Fruit fly (Drosophila melanogaster) whole organism, prepupa: ENCODE data around the gene CG14223.

Experiments used
- Blimp-1 ChIP-seq: fragments of 200-800 bp; sonication (Bioruptor generic); optimal IDR thresholded peaks from 3 replicates; lab custom pipeline; 2017; ENCODE audit warnings: missing biosample characterization, missing genetic modification characterization, mild to moderate bottlenecking, moderate library complexity, missing genetic modification reagents
- CG10631 ChIP-seq: fragments of 200-800 bp; sonication (Bioruptor generic); optimal IDR thresholded peaks from 2 replicates; lab custom pipeline; 2016; ENCODE audit warnings: missing biosample characterization, missing genetic modification characterization
- CG10669 ChIP-seq: fragments of 200-800 bp; sonication (Bioruptor generic); optimal IDR thresholded peaks from 3 replicates; lab custom pipeline; 2018; ENCODE audit warnings: missing biosample characterization, mild to moderate bottlenecking, missing genetic modification characterization, moderate library complexity
- CG11294 ChIP-seq: fragments of 200-800 bp; sonication (Bioruptor generic); IDR thresholded peaks from 2 replicates; pipeline ENCODE4 v1.3.6; 2022; ENCODE audit warnings: missing biosample characterization, missing genetic modification characterization
- CG11762 ChIP-seq: fragments of 200-800 bp; sonication (Bioruptor generic); optimal IDR thresholded peaks from 3 replicates; lab custom pipeline; 2016; ENCODE audit warnings: missing biosample characterization, missing genetic modification characterization; ENCODE audit not compliant: insufficient read depth
- CG15336 ChIP-seq: fragments of 200-800 bp; sonication (Bioruptor generic); IDR thresholded peaks from 2 replicates; pipeline ENCODE4 v1.3.6; 2022; ENCODE audit warnings: missing biosample characterization, missing genetic modification characterization
- CG1621 ChIP-seq: fragments of 200-800 bp; sonication (Bioruptor generic); optimal IDR thresholded peaks from 3 replicates; lab custom pipeline; 2018; ENCODE audit warnings: missing biosample characterization, mild to moderate bottlenecking, missing genetic modification characterization
- CG16779 ChIP-seq: fragments of 200-800 bp; sonication (Bioruptor generic); optimal IDR thresholded peaks from 3 replicates; lab custom pipeline; 2017; ENCODE audit warnings: missing biosample characterization, mild to moderate bottlenecking, missing genetic modification characterization
- CG3032 ChIP-seq: fragments of 200-800 bp; optimal IDR thresholded peaks from 2 replicates; lab custom pipeline; 2019; ENCODE audit warnings: missing biosample characterization, mild to moderate bottlenecking, missing genetic modification characterization, moderate library complexity
- CG32006 ChIP-seq: fragments of 200-800 bp; sonication (Bioruptor generic); optimal IDR thresholded peaks from 3 replicates; lab custom pipeline; 2017; ENCODE audit warnings: missing biosample characterization, mild to moderate bottlenecking, missing genetic modification characterization
- CG34406 ChIP-seq: fragments of 200-800 bp; sonication (Bioruptor generic); optimal IDR thresholded peaks from 3 replicates; lab custom pipeline; 2016; ENCODE audit warnings: missing biosample characterization, missing genetic modification characterization
- CG3919 ChIP-seq: fragments of 200-800 bp; sonication (Bioruptor generic); optimal IDR thresholded peaks from 3 replicates; lab custom pipeline; 2016; ENCODE audit warnings: missing biosample characterization, missing genetic modification characterization
- CG4318 ChIP-seq: fragments of 200-800 bp; sonication (Bioruptor generic); optimal IDR thresholded peaks from 3 replicates; lab custom pipeline; 2017; ENCODE audit warnings: missing biosample characterization, mild to moderate bottlenecking, missing genetic modification characterization
- CG6163 ChIP-seq: fragments of 200-800 bp; sonication (Bioruptor generic); IDR thresholded peaks from 3 replicates; pipeline ENCODE4 v1.3.6; 2022; ENCODE audit warnings: missing biosample characterization, missing genetic modification characterization
- CG6276 ChIP-seq: fragments of 200-800 bp; sonication (Bioruptor generic); optimal IDR thresholded peaks from 2 replicates; lab custom pipeline; 2017; ENCODE audit warnings: missing biosample characterization, mild to moderate bottlenecking, missing genetic modification characterization
- CG6854 ChIP-seq: fragments of 200-800 bp; sonication (Bioruptor generic); optimal IDR thresholded peaks from 2 replicates; lab custom pipeline; 2017; ENCODE audit warnings: missing biosample characterization, mild to moderate bottlenecking, missing genetic modification characterization
- CG8119 ChIP-seq: fragments of 200-800 bp; sonication (Bioruptor generic); IDR thresholded peaks from 3 replicates; pipeline ENCODE4 v1.3.6; 2022; ENCODE audit warnings: missing biosample characterization, missing genetic modification characterization
- CG8319 ChIP-seq: fragments of 200-800 bp; sonication (Bioruptor generic); optimal IDR thresholded peaks from 3 replicates; lab custom pipeline; 2016; ENCODE audit warnings: missing biosample characterization, missing genetic modification characterization
- CG8632 ChIP-seq: fragments of 200-800 bp; sonication (Bioruptor generic); optimal IDR thresholded peaks from 3 replicates; lab custom pipeline; 2016; ENCODE audit warnings: missing biosample characterization, missing genetic modification characterization
- CG9139 ChIP-seq: fragments of 200-800 bp; sonication (Bioruptor generic); optimal IDR thresholded peaks from 3 replicates; lab custom pipeline; 2017; ENCODE audit warnings: missing biosample characterization, mild to moderate bottlenecking, missing genetic modification characterization
- Eip75B ChIP-seq: fragments of 200-800 bp; sonication (Bioruptor generic); optimal IDR thresholded peaks from 3 replicates; lab custom pipeline; 2016; ENCODE audit warnings: missing biosample characterization, missing genetic modification characterization
- Eip78C ChIP-seq: fragments of 200-800 bp; sonication (Bioruptor generic); peaks from one replicate; lab custom pipeline; 2016; ENCODE audit warnings: missing biosample characterization, missing genetic modification characterization
- Ets21C ChIP-seq: fragments of 200-800 bp; sonication (Bioruptor generic); optimal IDR thresholded peaks from 3 replicates; lab custom pipeline; 2016; ENCODE audit warnings: missing biosample characterization, missing genetic modification characterization
- Ets96B ChIP-seq: fragments of 200-800 bp; optimal IDR thresholded peaks from 2 replicates; lab custom pipeline; 2019; ENCODE audit warnings: missing biosample characterization, mild to moderate bottlenecking, missing genetic modification characterization, moderate library complexity
- Gug ChIP-seq: fragments of 200-800 bp; sonication (Bioruptor generic); IDR thresholded peaks from 2 replicates; pipeline ENCODE4 v1.3.6; 2022; ENCODE audit warnings: missing biosample characterization, missing genetic modification characterization
- Hr39 ChIP-seq: fragments of 200-800 bp; sonication (Bioruptor generic); optimal IDR thresholded peaks from 2 replicates; lab custom pipeline; 2016; ENCODE audit warnings: missing biosample characterization, missing genetic modification characterization
- Hr4 ChIP-seq: fragments of 200-800 bp; sonication (Bioruptor generic); optimal IDR thresholded peaks from 3 replicates; lab custom pipeline; 2016; ENCODE audit warnings: missing biosample characterization, missing genetic modification characterization
- Lpt ChIP-seq: fragments of 200-800 bp; sonication (Bioruptor generic); optimal IDR thresholded peaks from 3 replicates; lab custom pipeline; 2016; ENCODE audit warnings: missing biosample characterization, missing genetic modification characterization
- Met ChIP-seq: fragments of 200-800 bp; sonication (Bioruptor generic); optimal IDR thresholded peaks from 3 replicates; lab custom pipeline; 2016; ENCODE audit warnings: missing biosample characterization, missing genetic modification characterization
- OdsH ChIP-seq: fragments of 200-800 bp; sonication (Bioruptor generic); optimal IDR thresholded peaks from 3 replicates; lab custom pipeline; 2016; ENCODE audit warnings: missing biosample characterization, missing genetic modification characterization
- Smox ChIP-seq: fragments of 200-800 bp; sonication (Bioruptor generic); optimal IDR thresholded peaks from 3 replicates; lab custom pipeline; 2016; ENCODE audit warnings: missing biosample characterization, missing genetic modification characterization
- Sox102F ChIP-seq: fragments of 200-800 bp; sonication (Bioruptor generic); optimal IDR thresholded peaks from 2 replicates; lab custom pipeline; 2016; ENCODE audit warnings: missing biosample characterization, mild to moderate bottlenecking, missing genetic modification characterization
- Sox14 ChIP-seq: fragments of 200-800 bp; sonication (Bioruptor generic); optimal IDR thresholded peaks from 3 replicates; lab custom pipeline; 2016; ENCODE audit warnings: missing biosample characterization, missing genetic modification characterization
- Sox15 ChIP-seq: fragments of 200-800 bp; sonication (Bioruptor generic); optimal IDR thresholded peaks from 3 replicates; lab custom pipeline; 2016; ENCODE audit warnings: missing biosample characterization, missing genetic modification characterization
- achi ChIP-seq: fragments of 200-800 bp; sonication (Bioruptor generic); optimal IDR thresholded peaks from 3 replicates; lab custom pipeline; 2016; ENCODE audit warnings: missing biosample characterization, missing genetic modification characterization
- acj6 ChIP-seq: fragments of 200-800 bp; sonication (Bioruptor generic); optimal IDR thresholded peaks from 3 replicates; lab custom pipeline; 2016; ENCODE audit warnings: missing biosample characterization, missing genetic modification characterization
- cyc ChIP-seq: fragments of 200-800 bp; sonication (Bioruptor generic); optimal IDR thresholded peaks from 3 replicates; lab custom pipeline; 2016; ENCODE audit warnings: missing biosample characterization, missing genetic modification characterization
- dac ChIP-seq: fragments of 200-800 bp; sonication (Bioruptor generic); optimal IDR thresholded peaks from 2 replicates; lab custom pipeline; 2017; ENCODE audit warnings: missing biosample characterization, mild to moderate bottlenecking, missing genetic modification characterization
- dsx ChIP-seq: fragments of 200-800 bp; optimal IDR thresholded peaks from 3 replicates; lab custom pipeline; 2019; ENCODE audit warnings: missing biosample characterization, mild to moderate bottlenecking, missing genetic modification characterization, moderate library complexity; ENCODE audit not compliant: poor library complexity, severe bottlenecking
- eg ChIP-seq: fragments of 200-800 bp; sonication (Bioruptor generic); IDR thresholded peaks from 3 replicates; pipeline ENCODE4 v1.3.6; 2022; ENCODE audit warnings: missing biosample characterization, missing genetic modification characterization
- fd59A ChIP-seq: fragments of 200-800 bp; sonication (Bioruptor generic); optimal IDR thresholded peaks from 2 replicates; lab custom pipeline; 2017; ENCODE audit warnings: missing biosample characterization, mild to moderate bottlenecking, missing genetic modification characterization, missing genetic modification reagents
- fd85E ChIP-seq: fragments of 200-800 bp; sonication (Bioruptor generic); optimal IDR thresholded peaks from 3 replicates; lab custom pipeline; 2016; ENCODE audit warnings: missing biosample characterization, missing genetic modification characterization
- fkh ChIP-seq: fragments of 200-800 bp; sonication (Bioruptor generic); optimal IDR thresholded peaks from 3 replicates; lab custom pipeline; 2017; ENCODE audit warnings: missing biosample characterization, mild to moderate bottlenecking, missing genetic modification characterization, moderate library complexity
- net ChIP-seq: fragments of 200-800 bp; sonication (Bioruptor generic); optimal IDR thresholded peaks from 3 replicates; lab custom pipeline; 2016; ENCODE audit warnings: missing biosample characterization, missing genetic modification characterization
- pdm3 ChIP-seq: fragments of 200-800 bp; sonication (Bioruptor generic); optimal IDR thresholded peaks from 3 replicates; lab custom pipeline; 2016; ENCODE audit warnings: missing biosample characterization, missing genetic modification characterization
- salr ChIP-seq, 2 experiments: fragments of 200-800 bp; sonication (Bioruptor generic); optimal IDR thresholded peaks; 3 replicates each; lab custom pipeline; 2016 to 2018; ENCODE audit warnings: missing biosample characterization in 2 of 2, missing genetic modification characterization in 2 of 2, mild to moderate bottlenecking in 1 of 2
- spab ChIP-seq: fragments of 200-800 bp; sonication (Bioruptor generic); optimal IDR thresholded peaks from 2 replicates; lab custom pipeline; 2017; ENCODE audit warnings: missing biosample characterization, mild to moderate bottlenecking, missing genetic modification characterization, missing genetic modification reagents
- ss ChIP-seq, 2 experiments: fragments of 200-800 bp; sonication (Bioruptor generic); optimal IDR thresholded peaks; 2 replicates in 1 of 2; 3 replicates in 1 of 2; lab custom pipeline; 2017 to 2018; ENCODE audit warnings: mild to moderate bottlenecking in 2 of 2, missing biosample characterization in 2 of 2, missing genetic modification characterization in 2 of 2, moderate library complexity in 1 of 2
- svp ChIP-seq: fragments of 200-800 bp; sonication (Bioruptor generic); peaks from one replicate; lab custom pipeline; 2016; ENCODE audit warnings: missing biosample characterization, missing genetic modification characterization
- topi ChIP-seq: fragments of 200-800 bp; sonication (Bioruptor generic); optimal IDR thresholded peaks from 3 replicates; lab custom pipeline; 2016; ENCODE audit warnings: missing biosample characterization, missing genetic modification characterization
- vri ChIP-seq: fragments of 200-800 bp; sonication (Bioruptor generic); optimal IDR thresholded peaks from 3 replicates; lab custom pipeline; 2016; ENCODE audit warnings: missing biosample characterization, mild to moderate bottlenecking, missing genetic modification characterization

CG14223 gene

DNA sequence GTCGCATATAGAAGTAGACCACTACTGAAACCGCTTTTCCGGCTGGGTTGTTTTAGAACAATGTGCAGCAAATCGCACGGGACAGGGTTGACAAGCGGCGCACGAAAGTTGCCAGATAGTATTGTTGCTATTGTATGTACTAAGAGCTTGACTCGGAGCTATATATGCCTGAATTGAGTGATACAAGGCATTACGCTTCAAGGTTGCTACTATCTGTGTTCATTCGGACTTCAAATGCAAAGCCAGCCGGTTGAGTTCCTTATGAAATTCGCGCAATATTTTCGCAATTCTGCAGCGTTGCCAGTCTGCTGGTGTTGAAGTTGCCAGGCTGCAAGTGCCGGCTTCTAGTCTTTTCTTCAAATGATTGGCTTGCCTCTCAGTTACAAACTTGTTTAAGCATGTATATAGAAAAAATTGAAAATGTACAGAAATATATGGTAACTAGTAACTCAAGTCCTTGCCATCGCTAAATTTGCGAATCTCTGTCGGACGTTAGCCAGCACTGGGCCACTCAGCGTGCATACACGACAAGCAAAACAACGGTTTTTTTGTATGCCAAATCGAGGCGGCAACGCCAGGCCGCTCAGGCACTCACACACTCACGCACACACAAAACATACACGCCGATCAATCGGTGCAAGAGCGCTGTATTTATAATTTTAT is 11.9 kb downstream of the CG14223 start, which contains the start of the genes Ranbp21 and Elys:
Gene Ranbp21 (minus strand): TSS at position 513 of the 663 bp plus-strand sequence.
Gene Elys (plus strand): TSS at position 549 of the 663 bp plus-strand sequence.
- TF ChIP-seq fd59A, result no peak
- TF ChIP-seq Ets96B (tag; lab: Kevin White, UChicago), result no peak
- TF ChIP-seq OdsH (GFP tag; lab: Kevin White, UChicago), result no peak
- no peak for TF ChIP-seq svp (GFP tag; lab: Kevin White, UChicago)
- no peak for TF ChIP-seq CG15336 (GFP tag; lab: Robert Waterston, UW)
- TF ChIP-seq CG10631 (GFP tag; lab: Kevin White, UChicago), result no peak
- peak; percentile 66; the same call in 2 of the 3 replicates for TF ChIP-seq CG6163 (GFP tag; lab: Robert Waterston, UW)
- no peak for TF ChIP-seq CG4318 (GFP tag; lab: Kevin White, UChicago)
- TF ChIP-seq CG16779, result no peak
- TF ChIP-seq CG10669 (GFP tag; lab: Kevin White, UChicago), result no peak
- no peak for TF ChIP-seq salr (GFP tag; optimal IDR thresholded peaks at IDR 0.05; lab: Kevin White, UChicago)
- peak; percentile 76 for TF ChIP-seq Hr39 (GFP tag; lab: Kevin White, UChicago)
- no peak for TF ChIP-seq CG32006 (GFP tag; lab: Kevin White, UChicago)
- no peak for TF ChIP-seq CG9139 (GFP tag; lab: Kevin White, UChicago)
- no peak for TF ChIP-seq CG6276 (GFP tag; lab: Kevin White, UChicago)
- TF ChIP-seq CG11762 (GFP tag; lab: Kevin White, UChicago), result no peak
- TF ChIP-seq CG8632 (GFP tag; lab: Kevin White, UChicago), result no peak
- TF ChIP-seq Hr4 (GFP tag; lab: Kevin White, UChicago), result no peak
- no peak for TF ChIP-seq dac (GFP tag; lab: Kevin White, UChicago)
- no peak for TF ChIP-seq CG6854
- TF ChIP-seq dsx (GFP tag; lab: Kevin White, UChicago), result no peak
- no peak for TF ChIP-seq CG8319 (GFP tag; lab: Kevin White, UChicago)
- peak; percentile 13 for TF ChIP-seq Lpt (GFP tag; lab: Kevin White, UChicago)
- TF ChIP-seq Met, result no peak
- no peak for TF ChIP-seq CG3919 (GFP tag; lab: Kevin White, UChicago)
- TF ChIP-seq cyc (GFP tag; lab: Kevin White, UChicago), result peak; percentile 71
- TF ChIP-seq topi (GFP tag; lab: Kevin White, UChicago), result no peak
- peak; percentile 5 for TF ChIP-seq CG1621 (tag; lab: Kevin White, UChicago)
- no peak for TF ChIP-seq spab (GFP tag; lab: Kevin White, UChicago)
- no peak for TF ChIP-seq Smox (GFP tag; lab: Kevin White, UChicago)
- peak; percentile 3 for TF ChIP-seq CG34406 (GFP tag; lab: Kevin White, UChicago)
- TF ChIP-seq Gug (GFP tag; lab: Robert Waterston, UW), result 0 out of 2 replicates have a peak, but pooled peaks have one; percentile 32
- TF ChIP-seq net, result no peak
- no peak for TF ChIP-seq fkh
- peak; percentile 74 for TF ChIP-seq Sox14 (GFP tag; lab: Kevin White, UChicago)
- no peak for TF ChIP-seq Blimp-1 (GFP tag; lab: Kevin White, UChicago)
- no peak for TF ChIP-seq CG11294 (GFP tag; lab: Robert Waterston, UW)
- TF ChIP-seq ss (GFP tag; optimal IDR thresholded peaks at IDR 0.05; lab: Kevin White, UChicago), result no peak
- no peak for TF ChIP-seq pdm3 (GFP tag; lab: Kevin White, UChicago)
- TF ChIP-seq Sox15 (GFP tag; lab: Kevin White, UChicago), result peak; percentile 55
- no peak for TF ChIP-seq Eip75B (GFP tag; lab: Kevin White, UChicago)
- TF ChIP-seq vri (GFP tag; lab: Kevin White, UChicago), result no peak
- no peak for TF ChIP-seq acj6 (GFP tag; lab: Kevin White, UChicago)
- TF ChIP-seq Ets21C (GFP tag; lab: Kevin White, UChicago), result peak; percentile 56
- no peak for TF ChIP-seq CG8119
- TF ChIP-seq achi (GFP tag; lab: Kevin White, UChicago), result no peak
- TF ChIP-seq eg (GFP tag; lab: Robert Waterston, UW), result peak; percentile 33; the same call in 1 of the 3 replicates
- peak; percentile 77 for TF ChIP-seq Eip78C
- TF ChIP-seq Sox102F, result no peak
- peak; percentile 43 for TF ChIP-seq CG3032 (tag; lab: Kevin White, UChicago)
- TF ChIP-seq fd85E (GFP tag; lab: Kevin White, UChicago), result no peak
